Worm (Caenorhabditis elegans) whole organism, early embryonic: ENCODE data around the gene str-229.

Experiments used
- F13C5.2 ChIP-seq: sonication (generic microtip); optimal IDR thresholded peaks from 2 replicates; lab custom pipeline; 2017; ENCODE audit warnings: mild to moderate bottlenecking, missing genetic modification characterization, inconsistent platforms, missing compliant biosample characterization
- aly-1 ChIP-seq: sonication (generic microtip); optimal IDR thresholded peaks from 2 replicates; lab custom pipeline; 2016; ENCODE audit warnings: missing genetic modification characterization, missing compliant biosample characterization
- ama-1 ChIP-seq: fragments of 150-350 bp; optimal IDR thresholded peaks from 2 replicates; lab custom pipeline; 2014
- ceh-13 ChIP-seq: fragments of 200-800 bp; sonication (Bioruptor generic); optimal IDR thresholded peaks from 2 replicates; lab custom pipeline; 2018; ENCODE audit warnings: mild to moderate bottlenecking, missing genetic modification characterization, missing compliant biosample characterization
- ets-7 ChIP-seq: sonication (generic microtip); optimal IDR thresholded peaks from 2 replicates; lab custom pipeline; 2016; ENCODE audit warnings: missing genotype, missing genetic modification characterization, missing compliant biosample characterization
- flt-1 ChIP-seq: fragments of 200-800 bp; sonication (Bioruptor generic); IDR thresholded peaks from 2 replicates; pipeline ENCODE4 v1.3.6; 2022; ENCODE audit warnings: missing genetic modification characterization, missing compliant biosample characterization
- hmbx-1 ChIP-seq: sonication (generic microtip); optimal IDR thresholded peaks from 2 replicates; lab custom pipeline; 2016; ENCODE audit warnings: mild to moderate bottlenecking, missing genetic modification characterization, missing compliant biosample characterization
- hmg-4 ChIP-seq: fragments of 200-800 bp; sonication (Bioruptor generic); optimal IDR thresholded peaks from 2 replicates; lab custom pipeline; 2018; ENCODE audit warnings: mild to moderate bottlenecking, missing genetic modification characterization, missing compliant biosample characterization
- pes-1 ChIP-seq: fragments of 200-800 bp; sonication (Bioruptor generic); IDR thresholded peaks from 2 replicates; pipeline ENCODE4 v1.3.6; 2022; ENCODE audit warnings: missing genetic modification reagents, missing genetic modification characterization, missing compliant biosample characterization
- scrt-1 ChIP-seq: fragments of 200-800 bp; sonication (Bioruptor generic); IDR thresholded peaks from 2 replicates; pipeline ENCODE4 v1.3.6; 2022; ENCODE audit warnings: missing genetic modification characterization, missing compliant biosample characterization
- sea-1 ChIP-seq: fragments of 200-800 bp; sonication (Bioruptor generic); conservative IDR thresholded peaks from 2 replicates; pipeline ENCODE4 v1.3.6; 2022; ENCODE audit warnings: missing genetic modification characterization, missing compliant biosample characterization
- tra-4 ChIP-seq: sonication (generic microtip); optimal IDR thresholded peaks from 2 replicates; lab custom pipeline; 2017; ENCODE audit warnings: missing genetic modification characterization, missing compliant biosample characterization

DNA sequence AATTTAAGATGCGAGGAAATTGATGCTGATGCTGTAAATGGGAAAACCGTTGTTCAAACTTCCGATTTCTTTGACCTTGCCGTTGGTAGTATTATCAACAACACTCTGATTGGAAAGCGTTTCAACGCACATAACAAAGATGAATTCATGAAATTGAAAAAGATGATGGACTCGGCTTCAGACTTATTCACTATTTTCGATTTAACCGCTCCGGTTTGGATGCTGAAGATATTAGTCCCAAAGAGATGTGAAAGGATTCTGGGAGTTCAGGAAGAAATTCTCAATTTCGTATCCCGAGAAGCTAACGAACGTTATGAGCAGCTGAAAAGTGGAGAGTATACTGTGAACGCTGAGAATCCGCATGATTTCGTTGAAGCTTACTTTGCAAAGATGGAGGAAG is 41.0 kb upstream of the str-229 start:
- TF ChIP-seq ama-1 (lab: Kevin White, UChicago) (no peak), F13C5.2 (no peak), ceh-13 (GFP tag; lab: Kevin White, UChicago) (no peak), sea-1 (GFP tag; lab: Robert Waterston, UW) (no peak), pes-1 (GFP tag; lab: Robert Waterston, UW) (no peak), hmbx-1 (tag; lab: Kevin White, UChicago) (no peak), scrt-1 (no peak), flt-1 (no peak), ets-7 (tag; lab: Kevin White, UChicago) (no peak), aly-1 (tag; lab: Kevin White, UChicago) (no peak), tra-4 (tag; lab: Kevin White, UChicago) (no peak), hmg-4 (GFP tag; lab: Kevin White, UChicago) (no peak)
